Fruit fly (Drosophila melanogaster) whole organism, embryonic: ENCODE measurements around the gene unk.

Source experiments
- Atf3 ChIP-seq: fragments of 200-800 bp; sonication (Bioruptor generic); optimal IDR thresholded peaks from 3 replicates; lab custom pipeline; 2016; ENCODE audit warnings: missing biosample characterization, missing genetic modification characterization
- Bdp1 ChIP-seq: fragments of 200-800 bp; sonication (Bioruptor generic); optimal IDR thresholded peaks from 3 replicates; lab custom pipeline; 2016; ENCODE audit warnings: missing biosample characterization, missing genetic modification characterization
- BtbVII ChIP-seq: fragments of 200-800 bp; sonication (Bioruptor generic); optimal IDR thresholded peaks from 3 replicates; lab custom pipeline; 2017; ENCODE audit warnings: missing biosample characterization, mild to moderate bottlenecking, missing genetic modification characterization
- CG10543 ChIP-seq: fragments of 200-800 bp; sonication (Bioruptor generic); optimal IDR thresholded peaks from 3 replicates; lab custom pipeline; 2017; ENCODE audit warnings: missing biosample characterization, mild to moderate bottlenecking, missing genetic modification characterization, moderate library complexity
- CG13296 ChIP-seq: fragments of 200-800 bp; sonication (Bioruptor generic); optimal IDR thresholded peaks from 3 replicates; lab custom pipeline; 2018; ENCODE audit warnings: missing biosample characterization, mild to moderate bottlenecking, missing genetic modification characterization
- CG14014 ChIP-seq: fragments of 200-800 bp; sonication (Bioruptor generic); IDR thresholded peaks from 2 replicates; pipeline ENCODE4 v1.3.6; 2022; ENCODE audit warnings: missing biosample characterization, missing genetic modification characterization
- CG15696 ChIP-seq: fragments of 200-800 bp; sonication (Bioruptor generic); optimal IDR thresholded peaks from 2 replicates; lab custom pipeline; 2019; ENCODE audit warnings: missing biosample characterization, mild to moderate bottlenecking, missing genetic modification characterization, moderate library complexity
- CG1602 ChIP-seq: fragments of 200-800 bp; sonication (Bioruptor generic); optimal IDR thresholded peaks from 3 replicates; lab custom pipeline; 2016; ENCODE audit warnings: missing biosample characterization, missing genetic modification characterization
- CG17361 ChIP-seq: fragments of 200-800 bp; sonication (Bioruptor generic); IDR thresholded peaks from 3 replicates; pipeline ENCODE4 v1.3.6; 2022; ENCODE audit warnings: missing biosample characterization, missing genetic modification characterization
- CG2199 ChIP-seq: fragments of 200-800 bp; sonication (Bioruptor generic); IDR thresholded peaks from 3 replicates; pipeline ENCODE4 v1.3.6; 2022; ENCODE audit warnings: missing biosample characterization, missing genetic modification characterization
- CG30403 ChIP-seq: fragments of 200-800 bp; sonication (Bioruptor generic); optimal IDR thresholded peaks from 3 replicates; lab custom pipeline; 2016; ENCODE audit warnings: missing biosample characterization, missing genetic modification characterization
- CG31224 ChIP-seq: fragments of 200-800 bp; sonication (Bioruptor generic); IDR thresholded peaks from 2 replicates; pipeline ENCODE4 v1.3.6; 2022; ENCODE audit warnings: missing biosample characterization, missing genetic modification characterization
- CG32532 ChIP-seq: fragments of 200-800 bp; sonication (Bioruptor generic); IDR thresholded peaks from 2 replicates; pipeline ENCODE4 v1.3.6; 2022; ENCODE audit warnings: missing biosample characterization, missing genetic modification characterization
- CG34376 ChIP-seq: fragments of 200-800 bp; sonication (Bioruptor generic); optimal IDR thresholded peaks from 2 replicates; lab custom pipeline; 2018; ENCODE audit warnings: missing biosample characterization, mild to moderate bottlenecking, missing genetic modification characterization
- CG4820 ChIP-seq: fragments of 200-800 bp; sonication (Bioruptor generic); optimal IDR thresholded peaks from 3 replicates; lab custom pipeline; 2016; ENCODE audit warnings: missing biosample characterization, missing genetic modification characterization
- CG6272 ChIP-seq: fragments of 200-800 bp; sonication (Bioruptor generic); IDR thresholded peaks from 2 replicates; pipeline ENCODE4 v1.3.6; 2022; ENCODE audit warnings: missing biosample characterization, missing genetic modification characterization
- CG6791 ChIP-seq: fragments of 200-800 bp; sonication (Bioruptor generic); IDR thresholded peaks from 3 replicates; pipeline ENCODE4 v1.3.6; 2022; ENCODE audit warnings: missing biosample characterization, missing genetic modification characterization; ENCODE audit not compliant: partially characterized antibody
- D19A ChIP-seq: fragments of 200-800 bp; optimal IDR thresholded peaks from 3 replicates; lab custom pipeline; 2019; ENCODE audit warnings: missing biosample characterization, mild to moderate bottlenecking, missing genetic modification characterization, moderate library complexity
- ERR ChIP-seq: fragments of 200-800 bp; sonication (Bioruptor generic); optimal IDR thresholded peaks from 2 replicates; lab custom pipeline; 2016; ENCODE audit warnings: missing biosample characterization, missing genetic modification characterization
- Ets97D ChIP-seq: fragments of 200-800 bp; sonication (Bioruptor generic); optimal IDR thresholded peaks from 3 replicates; lab custom pipeline; 2016; ENCODE audit warnings: missing biosample characterization, missing genetic modification characterization
- Fer1 ChIP-seq: fragments of 200-800 bp; sonication (Bioruptor generic); optimal IDR thresholded peaks from 2 replicates; lab custom pipeline; 2017; ENCODE audit warnings: missing biosample characterization, mild to moderate bottlenecking, missing genetic modification characterization
- HLH54F ChIP-seq: fragments of 200-800 bp; sonication (Bioruptor generic); optimal IDR thresholded peaks from 3 replicates; lab custom pipeline; 2016; ENCODE audit warnings: missing biosample characterization, missing genetic modification characterization
- HmgD ChIP-seq: fragments of 200-800 bp; sonication (Bioruptor generic); optimal IDR thresholded peaks from 3 replicates; lab custom pipeline; 2016; ENCODE audit warnings: missing biosample characterization, missing genetic modification characterization
- Hsf ChIP-seq: fragments of 200-800 bp; sonication (Bioruptor generic); optimal IDR thresholded peaks from 3 replicates; lab custom pipeline; 2016; ENCODE audit warnings: missing biosample characterization, missing genetic modification characterization
- Lhr ChIP-seq: fragments of 200-800 bp; sonication (Bioruptor generic); optimal IDR thresholded peaks from 3 replicates; lab custom pipeline; 2017; ENCODE audit warnings: mild to moderate bottlenecking, missing biosample characterization, missing genetic modification reagents, missing genetic modification characterization
- MBD-R2 ChIP-seq: fragments of 200-800 bp; sonication (Bioruptor generic); IDR thresholded peaks from 2 replicates; pipeline ENCODE4 v1.3.6; 2022; ENCODE audit warnings: missing biosample characterization, missing genetic modification characterization
- Optix ChIP-seq: fragments of 200-800 bp; sonication (Bioruptor generic); IDR thresholded peaks from 3 replicates; pipeline ENCODE4 v1.3.6; 2022; ENCODE audit warnings: missing biosample characterization, missing genetic modification characterization
- Side ChIP-seq: fragments of 200-800 bp; sonication (Bioruptor generic); optimal IDR thresholded peaks from 2 replicates; lab custom pipeline; 2016; ENCODE audit warnings: missing biosample characterization, missing genetic modification characterization
- Xrp1 ChIP-seq: fragments of 200-800 bp; sonication (Bioruptor generic); IDR thresholded peaks from 2 replicates; pipeline ENCODE4 v1.3.6; 2022; ENCODE audit warnings: missing biosample characterization, missing genetic modification characterization
- al ChIP-seq: fragments of 200-800 bp; sonication (Bioruptor generic); IDR thresholded peaks from 2 replicates; pipeline ENCODE4 v1.3.6; 2022; ENCODE audit warnings: missing biosample characterization, missing genetic modification characterization
- cg ChIP-seq: fragments of 200-800 bp; sonication (Bioruptor generic); optimal IDR thresholded peaks from 3 replicates; lab custom pipeline; 2019; ENCODE audit warnings: missing biosample characterization, mild to moderate bottlenecking, missing genetic modification characterization, moderate library complexity
- eyg ChIP-seq: fragments of 200-800 bp; sonication (Bioruptor generic); optimal IDR thresholded peaks from 3 replicates; lab custom pipeline; 2016; ENCODE audit warnings: missing biosample characterization, missing genetic modification characterization
- gem ChIP-seq: fragments of 200-800 bp; sonication (Bioruptor generic); optimal IDR thresholded peaks from 2 replicates; lab custom pipeline; 2019; ENCODE audit warnings: missing biosample characterization, mild to moderate bottlenecking, missing genetic modification characterization, moderate library complexity
- ham ChIP-seq: fragments of 200-800 bp; sonication (Bioruptor generic); IDR thresholded peaks from 2 replicates; pipeline ENCODE4 v1.3.6; 2022; ENCODE audit warnings: missing biosample characterization, missing genetic modification characterization
- kah ChIP-seq: fragments of 200-800 bp; sonication (Bioruptor generic); optimal IDR thresholded peaks from 2 replicates; lab custom pipeline; 2018; ENCODE audit warnings: missing biosample characterization, mild to moderate bottlenecking, missing genetic modification characterization
- kay ChIP-seq: fragments of 200-800 bp; sonication (Bioruptor generic); optimal IDR thresholded peaks from 2 replicates; lab custom pipeline; 2016; ENCODE audit warnings: missing biosample characterization, missing genetic modification characterization
- klu ChIP-seq: fragments of 200-800 bp; sonication (Bioruptor generic); IDR thresholded peaks from 2 replicates; pipeline ENCODE4 v1.3.6; 2022; ENCODE audit warnings: missing biosample characterization, missing genetic modification characterization
- lilli ChIP-seq: fragments of 200-800 bp; sonication (Bioruptor generic); optimal IDR thresholded peaks from 3 replicates; lab custom pipeline; 2016; ENCODE audit warnings: missing biosample characterization, missing genetic modification characterization
- lola ChIP-seq, 3 experiments: fragments of >200 bp in 2 of 3; fragments of 200-800 bp in 1 of 3; sonication (Bioruptor generic) in 1 of 3; optimal IDR thresholded peaks; 2 replicates each; lab custom pipeline; 2017 to 2019; ENCODE audit warnings: missing biosample characterization in 3 of 3, missing genetic modification characterization in 3 of 3, mild to moderate bottlenecking in 1 of 3, moderate library complexity in 1 of 3
- mirr ChIP-seq: fragments of 200-800 bp; sonication (Bioruptor generic); optimal IDR thresholded peaks from 3 replicates; lab custom pipeline; 2018; ENCODE audit warnings: missing biosample characterization, mild to moderate bottlenecking, missing genetic modification characterization
- nau ChIP-seq: fragments of 200-800 bp; sonication (Bioruptor generic); optimal IDR thresholded peaks from 3 replicates; lab custom pipeline; 2017; ENCODE audit warnings: missing biosample characterization, mild to moderate bottlenecking, missing genetic modification characterization, missing genetic modification reagents
- nerfin-1 ChIP-seq: fragments of 200-800 bp; sonication (Bioruptor generic); optimal IDR thresholded peaks from 3 replicates; lab custom pipeline; 2019; ENCODE audit warnings: missing biosample characterization, mild to moderate bottlenecking, missing genetic modification characterization, moderate library complexity
- nerfin-2 ChIP-seq: fragments of 200-800 bp; sonication (Bioruptor generic); IDR thresholded peaks from 2 replicates; pipeline ENCODE4 v1.3.6; 2022; ENCODE audit warnings: missing biosample characterization, missing genetic modification characterization; ENCODE audit not compliant: partially characterized antibody
- onecut ChIP-seq: fragments of 200-800 bp; sonication (Bioruptor generic); IDR thresholded peaks from 2 replicates; pipeline ENCODE4 v1.3.6; 2022; ENCODE audit warnings: missing biosample characterization, missing genetic modification characterization
- pita ChIP-seq: fragments of 200-800 bp; sonication (Bioruptor generic); optimal IDR thresholded peaks from 2 replicates; lab custom pipeline; 2017; ENCODE audit warnings: missing biosample characterization, mild to moderate bottlenecking, missing genetic modification characterization
- sr ChIP-seq: fragments of 200-800 bp; sonication (Bioruptor generic); IDR thresholded peaks from 3 replicates; pipeline ENCODE4 v1.3.6; 2022; ENCODE audit warnings: missing biosample characterization, missing genetic modification characterization
- sug ChIP-seq: fragments of 200-800 bp; optimal IDR thresholded peaks from 2 replicates; lab custom pipeline; 2019; ENCODE audit warnings: missing biosample characterization, mild to moderate bottlenecking, missing genetic modification characterization, moderate library complexity
- toy ChIP-seq: fragments of 200-800 bp; sonication (Bioruptor generic); IDR thresholded peaks from 2 replicates; pipeline ENCODE4 v1.3.6; 2022; ENCODE audit warnings: missing biosample characterization, missing genetic modification characterization
- twi ChIP-seq: fragments of 200-800 bp; optimal IDR thresholded peaks from 2 replicates; lab custom pipeline; 2019; ENCODE audit warnings: missing biosample characterization, mild to moderate bottlenecking, missing genetic modification characterization, moderate library complexity
- vnd ChIP-seq: fragments of 200-800 bp; sonication (Bioruptor generic); IDR thresholded peaks from 3 replicates; pipeline ENCODE4 v1.3.6; 2022; ENCODE audit warnings: missing biosample characterization, missing genetic modification characterization; ENCODE audit not compliant: partially characterized antibody
- vvl ChIP-seq: fragments of 200-800 bp; sonication (Bioruptor generic); IDR thresholded peaks from 2 replicates; pipeline ENCODE4 v1.3.6; 2022; ENCODE audit warnings: missing biosample characterization, missing genetic modification characterization
- z ChIP-seq: fragments of 200-800 bp; sonication (Bioruptor generic); IDR thresholded peaks from 3 replicates; pipeline ENCODE4 v1.3.6; 2022; ENCODE audit warnings: missing biosample characterization, missing genetic modification characterization

unk gene

dm6 chr3R:23120933-23121332, 36.7 kb downstream of the unk start (continued):
- TF ChIP-seq D19A (tag; lab: Kevin White, UChicago): no peak
- TF ChIP-seq lola (GFP tag; optimal IDR thresholded peaks at IDR 0.05; lab: Kevin White, UChicago): no peak
- no peak for TF ChIP-seq CG6791 (GFP tag; lab: Robert Waterston, UW)
- no peak for TF ChIP-seq Ets97D (GFP tag; lab: Kevin White, UChicago)
- TF ChIP-seq Fer1 (GFP tag; lab: Kevin White, UChicago): peak; percentile 1
- no peak for TF ChIP-seq HLH54F (GFP tag; lab: Kevin White, UChicago)
- no peak for TF ChIP-seq twi (tag; lab: Kevin White, UChicago)
- no peak for TF ChIP-seq kay (GFP tag; lab: Kevin White, UChicago)
- peak; percentile 43 for TF ChIP-seq sug
- 0 out of 3 replicates have a peak, but pooled peaks have one; percentile 10 for TF ChIP-seq vnd (GFP tag; lab: Robert Waterston, UW)
- peak; percentile 95 for TF ChIP-seq BtbVII (GFP tag; lab: Kevin White, UChicago)
- no peak for TF ChIP-seq Hsf (GFP tag; lab: Kevin White, UChicago)
- TF ChIP-seq CG31224 (GFP tag; lab: Robert Waterston, UW): no peak
- no peak for TF ChIP-seq CG30403 (GFP tag; lab: Kevin White, UChicago)
- TF ChIP-seq CG13296 (GFP tag; lab: Kevin White, UChicago): no peak
- no peak for TF ChIP-seq CG32532
- no peak for TF ChIP-seq toy (GFP tag; lab: Robert Waterston, UW)
- no peak for TF ChIP-seq gem (tag; lab: Kevin White, UChicago)
- TF ChIP-seq al: no peak
- TF ChIP-seq Bdp1: no peak
- no peak for TF ChIP-seq klu
- no peak for TF ChIP-seq CG2199 (GFP tag; lab: Robert Waterston, UW)
- no peak for TF ChIP-seq Lhr
- no peak for TF ChIP-seq vvl (GFP tag; lab: Robert Waterston, UW)
- no peak for TF ChIP-seq HmgD (GFP tag; lab: Kevin White, UChicago)
- TF ChIP-seq CG17361 (GFP tag; lab: Robert Waterston, UW): no peak
- no peak for TF ChIP-seq Side (GFP tag; lab: Kevin White, UChicago)
- no peak for TF ChIP-seq eyg (GFP tag; lab: Kevin White, UChicago)
- TF ChIP-seq z (GFP tag; lab: Robert Waterston, UW): 0 out of 3 replicates have a peak, but pooled peaks have one; percentile 42
- TF ChIP-seq sr (GFP tag; lab: Robert Waterston, UW): no peak
- TF ChIP-seq Xrp1 (GFP tag; lab: Robert Waterston, UW): no peak
- no peak for TF ChIP-seq lilli (GFP tag; lab: Kevin White, UChicago)
- TF ChIP-seq onecut (GFP tag; lab: Robert Waterston, UW): no peak
- TF ChIP-seq CG1602 (GFP tag; lab: Kevin White, UChicago): no peak
- TF ChIP-seq ERR (GFP tag; lab: Kevin White, UChicago): no peak
- TF ChIP-seq nerfin-1 (tag; lab: Kevin White, UChicago): no peak
- no peak for TF ChIP-seq CG4820 (GFP tag; lab: Kevin White, UChicago)
- TF ChIP-seq CG6272 (GFP tag; lab: Robert Waterston, UW): no peak
- peak; percentile 18 for TF ChIP-seq CG10543
- no peak for TF ChIP-seq ham (GFP tag; lab: Robert Waterston, UW)
- TF ChIP-seq pita (GFP tag; lab: Kevin White, UChicago): no peak
- no peak for TF ChIP-seq Atf3 (GFP tag; lab: Kevin White, UChicago)
- TF ChIP-seq CG14014 (GFP tag; lab: Robert Waterston, UW): no peak
- TF ChIP-seq cg (GFP tag; lab: Kevin White, UChicago): peak; percentile 20
- peak; percentile 77 for TF ChIP-seq mirr (GFP tag; lab: Kevin White, UChicago)
- TF ChIP-seq kah (GFP tag; lab: Kevin White, UChicago): no peak
- peak; percentile 76 for TF ChIP-seq CG34376 (GFP tag; lab: Kevin White, UChicago)
- TF ChIP-seq MBD-R2 (GFP tag; lab: Robert Waterston, UW): no peak
- TF ChIP-seq nau (GFP tag; lab: Kevin White, UChicago): no peak
- TF ChIP-seq nerfin-2: no peak
- no peak for TF ChIP-seq CG15696
- no peak for TF ChIP-seq Optix (GFP tag; lab: Robert Waterston, UW)
- TF ChIP-seq, all 482 proteins: peak for 13
